Fruit fly (Drosophila melanogaster) whole organism: ENCODE results near the gene fz4.

ENCODE experiments used
- CG8478 ChIP-seq: fragments of >200 bp; optimal IDR thresholded peaks from 2 replicates; lab custom pipeline; 2018; ENCODE audit warnings: inconsistent platforms
- Dll ChIP-seq: fragments of >200 bp; optimal IDR thresholded peaks from 2 replicates; lab custom pipeline; 2017
- EcR ChIP-seq, 2 experiments: fragments of >200 bp; optimal IDR thresholded peaks; 2 replicates each; lab custom pipeline; 2017; ENCODE audit warnings: missing biosample characterization in 2 of 2, missing genetic modification characterization in 2 of 2, missing genetic modification reagents in 2 of 2
- pan ChIP-seq: fragments of >200 bp; optimal IDR thresholded peaks from 2 replicates; lab custom pipeline; 2017
- psq ChIP-seq: fragments of >200 bp; optimal IDR thresholded peaks from 2 replicates; lab custom pipeline; 2017
- usp ChIP-seq: fragments of >200 bp; optimal IDR thresholded peaks from 2 replicates; lab custom pipeline; 2017; ENCODE audit warnings: missing biosample characterization, missing genetic modification characterization, mixed read lengths

Gene fz4

dm6 chrX:7094861-7095260 lies 15.3 kb downstream of the fz4 start:
- TF ChIP-seq Dll (no peak), usp (no peak), pan (lab: Kevin White, UChicago) (no peak), EcR (GFP tag; optimal IDR thresholded peaks at IDR 0.05; lab: Kevin White, UChicago) (no peak), psq (no peak), CG8478 (lab: Kevin White, UChicago) (no peak)

- TF ChIP-seq EcR (GFP tag; optimal IDR thresholded peaks at IDR 0.05; lab: Kevin White, UChicago) (no peak), Dll (no peak)
Observed at dm6 chrX:7094169-7094568, 16.0 kb downstream of the fz4 start.

- TF ChIP-seq EcR (GFP tag; optimal IDR thresholded peaks at IDR 0.05; lab: Kevin White, UChicago) (no peak), psq (no peak), Dll (no peak), usp (no peak), pan (lab: Kevin White, UChicago) (no peak), CG8478 (lab: Kevin White, UChicago) (no peak)
Observed at dm6 chrX:7091909-7092308, 18.2 kb downstream of the fz4 start.

dm6 chrX:7086539-7086938 lies 23.6 kb downstream of the fz4 start:
- TF ChIP-seq Dll, result no peak
- TF ChIP-seq psq, result no peak
- no peak for TF ChIP-seq CG8478 (lab: Kevin White, UChicago)
- no peak for TF ChIP-seq usp
- no peak for TF ChIP-seq pan (lab: Kevin White, UChicago)
- TF ChIP-seq EcR (GFP tag; optimal IDR thresholded peaks at IDR 0.05; lab: Kevin White, UChicago), result no peak

- TF ChIP-seq pan (lab: Kevin White, UChicago), result no peak
- TF ChIP-seq usp, result no peak
- TF ChIP-seq Dll, result no peak
- TF ChIP-seq CG8478 (lab: Kevin White, UChicago), result no peak
- TF ChIP-seq psq, result no peak
- TF ChIP-seq EcR (GFP tag; optimal IDR thresholded peaks at IDR 0.05; lab: Kevin White, UChicago), result no peak
Observed at dm6 chrX:7082407-7082806, 27.7 kb downstream of the fz4 start.

dm6 chrX:7074316-7074925 lies 35.7 kb downstream of the fz4 start:
- TF ChIP-seq EcR (GFP tag; optimal IDR thresholded peaks at IDR 0.05; lab: Kevin White, UChicago) (no peak), CG8478 (lab: Kevin White, UChicago) (no peak), usp (no peak)

dm6 chrX:7073234-7073878 lies 36.8 kb downstream of the fz4 start:
- no peak for TF ChIP-seq Dll
- TF ChIP-seq CG8478 (lab: Kevin White, UChicago), result no peak
- TF ChIP-seq usp, result no peak
- TF ChIP-seq psq, result no peak
- no peak for TF ChIP-seq EcR (GFP tag; optimal IDR thresholded peaks at IDR 0.05; lab: Kevin White, UChicago)
- no peak for TF ChIP-seq pan (lab: Kevin White, UChicago)

dm6 chrX:7069011-7069463 lies 41.1 kb downstream of the fz4 start, which contains the start of gene CG4607:
Gene CG4607, plus strand, starts transcription at chrX:7069413.
- TF ChIP-seq psq (no peak), EcR (GFP tag; optimal IDR thresholded peaks at IDR 0.05; lab: Kevin White, UChicago) (no peak), CG8478 (lab: Kevin White, UChicago) (no peak), Dll (no peak), pan (lab: Kevin White, UChicago) (no peak), usp (no peak)

dm6 chrX:7068088-7068487 lies 42.0 kb downstream of the fz4 start:
- TF ChIP-seq CG8478 (lab: Kevin White, UChicago), result no peak
- TF ChIP-seq Dll, result no peak
- TF ChIP-seq usp, result no peak
- TF ChIP-seq psq, result no peak
- no peak for TF ChIP-seq pan (lab: Kevin White, UChicago)
- no peak for TF ChIP-seq EcR (GFP tag; optimal IDR thresholded peaks at IDR 0.05; lab: Kevin White, UChicago)

dm6 chrX:7067248-7067647 lies 42.9 kb downstream of the fz4 start:
- TF ChIP-seq EcR (GFP tag; optimal IDR thresholded peaks at IDR 0.05; lab: Kevin White, UChicago), result no peak
- no peak for TF ChIP-seq usp
- no peak for TF ChIP-seq Dll
- TF ChIP-seq psq, result no peak
- TF ChIP-seq pan (lab: Kevin White, UChicago), result no peak
- no peak for TF ChIP-seq CG8478 (lab: Kevin White, UChicago)

- TF ChIP-seq EcR (GFP tag; optimal IDR thresholded peaks at IDR 0.05; lab: Kevin White, UChicago) (no peak), usp (no peak), pan (lab: Kevin White, UChicago) (no peak), Dll (no peak), CG8478 (lab: Kevin White, UChicago) (no peak), psq (no peak)
Observed at dm6 chrX:7066608-7067007, 43.5 kb downstream of the fz4 start.

- no peak for TF ChIP-seq CG8478 (lab: Kevin White, UChicago)
- TF ChIP-seq pan (lab: Kevin White, UChicago), result no peak
- no peak for TF ChIP-seq EcR (GFP tag; optimal IDR thresholded peaks at IDR 0.05; lab: Kevin White, UChicago)
- TF ChIP-seq usp, result no peak
- TF ChIP-seq Dll, result no peak
- TF ChIP-seq psq, result no peak
Observed at dm6 chrX:7065835-7066234, 44.3 kb downstream of the fz4 start, which contains the start of gene CG12541. Gene CG12541, minus strand, starts transcription at chrX:7066052.

- TF ChIP-seq usp, result no peak
- no peak for TF ChIP-seq psq
- TF ChIP-seq pan (lab: Kevin White, UChicago), result no peak
- TF ChIP-seq Dll, result no peak
- no peak for TF ChIP-seq CG8478 (lab: Kevin White, UChicago)
- TF ChIP-seq EcR (GFP tag; optimal IDR thresholded peaks at IDR 0.05; lab: Kevin White, UChicago), result no peak
Observed at dm6 chrX:7063563-7063962, 46.6 kb downstream of the fz4 start.
